Fruit fly (Drosophila melanogaster) S2 (cell line): Measurements from ENCODE around the gene CG17147.

Experiments
- CG8478 ChIP-seq: fragments of >200 bp; optimal IDR thresholded peaks from 2 replicates; lab custom pipeline; 2018
- CTCF ChIP-seq, 2 experiments: fragments of >200 bp; optimal IDR thresholded peaks; 2 replicates each; lab custom pipeline; 2018

- no peak for TF ChIP-seq CG8478
- no peak for TF ChIP-seq CTCF (optimal IDR thresholded peaks at IDR 0.05; lab: Kevin White, UChicago)
Measured at dm6 chr3L:20197213-20197612, 26.5 kb upstream of the CG17147 start.
